Worm (Caenorhabditis elegans): ENCODE data around the gene Y43D4A.5.

Gene Y43D4A.5

DNA sequence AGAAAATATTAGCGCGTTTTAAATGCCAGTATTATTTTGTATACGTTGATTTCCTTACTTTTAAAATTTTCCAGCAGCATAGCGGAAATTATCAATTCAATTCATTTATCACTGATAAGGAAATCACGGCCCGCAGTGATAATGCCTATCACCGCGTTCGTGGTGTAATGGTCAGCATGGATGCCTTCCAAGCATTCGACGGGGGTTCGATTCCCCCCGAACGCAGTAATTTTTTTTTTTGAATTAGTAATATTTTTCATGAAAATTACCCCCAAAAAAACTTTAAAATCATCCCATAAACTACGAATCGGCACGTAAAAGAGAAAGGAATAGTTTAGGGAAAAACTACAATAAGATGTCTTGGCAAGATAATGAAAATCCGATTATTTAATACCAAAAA, 526 bp upstream of the Y43D4A.5 start (continued):
- peak; percentile 67; the same call in 1 of the 2 replicates for TF ChIP-seq Y105C5A.15 (GFP tag; IDR thresholded peaks at IDR 0.05)
- no peak; the same call in 1 of the 2 replicates for TF ChIP-seq egl-43 (GFP tag; IDR thresholded peaks at IDR 0.05)
- TF ChIP-seq D1046.2 (GFP tag; IDR thresholded peaks at IDR 0.05): peak; percentile 68; the same call in 1 of the 2 replicates
- no peak for TF ChIP-seq unc-39 (tag; optimal IDR thresholded peaks at IDR 0.05)
- no peak for TF ChIP-seq hmg-1.1 (GFP tag; IDR thresholded peaks at IDR 0.05)
- TF ChIP-seq F26F4.8 (GFP tag; conservative IDR thresholded peaks at IDR 0.05): peak; percentile 85
- TF ChIP-seq ztf-7 (tag; optimal IDR thresholded peaks at IDR 0.05): no peak
- TF ChIP-seq nhr-10 (tag; optimal IDR thresholded peaks at IDR 0.05): no peak
- TF ChIP-seq nhr-237 (tag; optimal IDR thresholded peaks at IDR 0.05): no peak
- TF ChIP-seq hlh-30 (tag; optimal IDR thresholded peaks at IDR 0.05; ENCODE audit: insufficient read depth): no peak
- no peak for TF ChIP-seq ZK546.5 (tag; optimal IDR thresholded peaks at IDR 0.05)
- no peak for TF ChIP-seq lsy-2 (tag; optimal IDR thresholded peaks at IDR 0.05)
- no peak for TF ChIP-seq dpl-1 (GFP tag; optimal IDR thresholded peaks at IDR 0.05)
- no peak for TF ChIP-seq snpc-4 (tag; optimal IDR thresholded peaks at IDR 0.05)
- no peak for TF ChIP-seq pqm-1 (tag; optimal IDR thresholded peaks at IDR 0.05)
- TF ChIP-seq arid-1 (GFP tag; conservative IDR thresholded peaks at IDR 0.05): 0 out of 2 replicates have a peak, but pooled peaks have one; percentile 55
- no peak for TF ChIP-seq skn-1 (tag; optimal IDR thresholded peaks at IDR 0.05)
- no peak for TF ChIP-seq aly-2 (tag; optimal IDR thresholded peaks at IDR 0.05)
- TF ChIP-seq mdl-1 (tag; optimal IDR thresholded peaks at IDR 0.05): no peak
- no peak for TF ChIP-seq lin-13 (GFP tag; optimal IDR thresholded peaks at IDR 0.05)
- TF ChIP-seq zip-2 (tag; optimal IDR thresholded peaks at IDR 0.05): no peak
- no peak for TF ChIP-seq ceh-20 (GFP tag; IDR thresholded peaks at IDR 0.05)
- no peak for TF ChIP-seq jun-1 (tag; optimal IDR thresholded peaks at IDR 0.05)
- no peak for TF ChIP-seq ces-1 (GFP tag; optimal IDR thresholded peaks at IDR 0.05)
- TF ChIP-seq lin-38 (GFP tag; IDR thresholded peaks at IDR 0.05): peak; percentile 76
- no peak for TF ChIP-seq nhr-28 (tag; optimal IDR thresholded peaks at IDR 0.05)
- 0 out of 2 replicates have a peak, but pooled peaks have one; percentile 53 for TF ChIP-seq daf-8 (GFP tag; IDR thresholded peaks at IDR 0.05)
- no peak for TF ChIP-seq zfp-3 (GFP tag; conservative IDR thresholded peaks at IDR 0.05)
- TF ChIP-seq mxl-2 (GFP tag; conservative IDR thresholded peaks at IDR 0.05): 0 out of 2 replicates have a peak, but pooled peaks have one; percentile 42
- TF ChIP-seq F49E8.2 (tag; optimal IDR thresholded peaks at IDR 0.05; ENCODE audit: borderline replicate concordance): peak; percentile 52
- TF ChIP-seq ceh-28 (tag; optimal IDR thresholded peaks at IDR 0.05): no peak
- TF ChIP-seq dmd-8 (GFP tag; IDR thresholded peaks at IDR 0.05): no peak; the same call in 1 of the 2 replicates
- no peak for TF ChIP-seq ceh-62 (tag; optimal IDR thresholded peaks at IDR 0.05)
- peak; percentile 44 for TF ChIP-seq dve-1 (tag; optimal IDR thresholded peaks at IDR 0.05; ENCODE audit: insufficient read depth)
- no peak for TF ChIP-seq mes-2 (tag; optimal IDR thresholded peaks at IDR 0.05; ENCODE audit: poor library complexity, severe bottlenecking)
- TF ChIP-seq dmd-9 (GFP tag; IDR thresholded peaks at IDR 0.05): no peak
- no peak for TF ChIP-seq zag-1 (tag; optimal IDR thresholded peaks at IDR 0.05)
- TF ChIP-seq spr-3 (GFP tag; optimal IDR thresholded peaks at IDR 0.05): peak; percentile 17
- no peak for TF ChIP-seq nhr-77 (tag; optimal IDR thresholded peaks at IDR 0.05)
- TF ChIP-seq sdz-12 (GFP tag; optimal IDR thresholded peaks at IDR 0.05): peak; percentile 39
- no peak for TF ChIP-seq nhr-11 (tag; optimal IDR thresholded peaks at IDR 0.05)
- peak; percentile 44; the same call in 1 of the 2 replicates for TF ChIP-seq Y48G9A.11 (GFP tag; IDR thresholded peaks at IDR 0.05)
- peak; percentile 34 for TF ChIP-seq lir-3 (tag; optimal IDR thresholded peaks at IDR 0.05)
- no peak for TF ChIP-seq Y5F2A.4 (GFP tag; optimal IDR thresholded peaks at IDR 0.05)
- no peak for TF ChIP-seq hif-1 (tag; optimal IDR thresholded peaks at IDR 0.05)
- no peak for TF ChIP-seq R02D3.7 (tag; optimal IDR thresholded peaks at IDR 0.05)
- no peak for TF ChIP-seq fos-1 (tag; optimal IDR thresholded peaks at IDR 0.05)
- no peak for TF ChIP-seq mxl-3 (GFP tag; optimal IDR thresholded peaks at IDR 0.05)
- peak; percentile 78 for TF ChIP-seq madf-9 (GFP tag; conservative IDR thresholded peaks at IDR 0.05)
- TF ChIP-seq ceh-44 (GFP tag; IDR thresholded peaks at IDR 0.05): peak; percentile 45; the same call in 1 of the 2 replicates
- no peak for TF ChIP-seq ceh-82 (tag; optimal IDR thresholded peaks at IDR 0.05)
- peak; percentile 81 for TF ChIP-seq vab-7 (GFP tag; IDR thresholded peaks at IDR 0.05)

All from whole organism, L4 larva.